Worm (Caenorhabditis elegans): ENCODE results near the gene K02E11.4.
"Not testable (repeated sequence)": the region's sequence is repeated elsewhere in the genome, so short reads cannot be mapped to it uniquely, and the experiment has no call there.

The K02E11.4 gene

DNA sequence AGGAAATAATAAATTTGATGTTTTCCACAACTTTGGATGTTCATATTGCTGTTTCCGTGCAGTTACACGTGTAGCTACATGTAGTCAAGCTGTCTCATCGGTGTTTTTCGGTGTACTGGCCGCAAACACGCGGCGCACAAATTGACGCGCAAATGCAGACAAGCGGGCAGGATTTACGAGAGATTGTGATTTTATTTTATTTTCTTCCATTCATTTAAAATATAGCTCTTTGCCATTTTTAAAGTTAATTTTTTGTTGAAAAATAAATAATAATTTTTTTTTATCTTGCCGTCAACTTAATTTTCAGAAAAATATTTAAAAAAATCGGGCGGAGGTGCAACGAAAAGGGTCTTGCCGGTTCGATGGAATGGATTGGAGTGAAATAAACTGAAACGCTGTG lies 26.3 kb upstream of the K02E11.4 start, which contains the start of gene F40G12.7:
TSS of gene F40G12.7 (plus strand) at position 301 of the 400 bp plus-strand sequence.
- not testable (repeated sequence) for TF ChIP-seq pag-3 (tag; optimal IDR thresholded peaks at IDR 0.05; ENCODE audit: borderline replicate concordance); nhr-232 (tag; optimal IDR thresholded peaks at IDR 0.05); dmd-4 (tag; optimal IDR thresholded peaks at IDR 0.05; ENCODE audit: borderline replicate concordance)

DNA sequence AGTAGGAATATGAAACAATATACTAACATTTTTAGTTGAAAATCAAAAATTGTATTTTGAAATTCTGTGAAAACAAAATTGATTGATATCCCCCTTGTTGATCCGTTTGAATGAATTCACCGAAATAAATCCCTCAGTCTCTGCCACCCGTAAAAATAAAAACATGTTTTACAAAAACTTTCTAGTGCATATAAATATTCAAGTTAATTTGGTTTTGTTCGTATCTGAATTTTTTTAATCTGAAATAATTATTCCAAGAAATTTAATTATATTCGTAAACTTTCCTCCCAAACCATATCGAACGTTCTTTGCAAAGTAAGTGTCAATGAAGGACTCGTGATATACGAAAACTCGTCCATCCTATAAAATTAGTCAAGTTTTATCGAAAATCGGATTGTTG lies 25.1 kb upstream of the K02E11.4 start, which contains the start of gene F40G12.6:
TSS of gene F40G12.6 (minus strand) at position 101 of the 400 bp plus-strand sequence.
- TF ChIP-seq ama-1 (optimal IDR thresholded peaks at IDR 0.05) (no peak), sox-4 (tag; optimal IDR thresholded peaks at IDR 0.05) (no peak), rnt-1 (tag; optimal IDR thresholded peaks at IDR 0.05) (no peak), C38D4.7 (GFP tag; optimal IDR thresholded peaks at IDR 0.05) (no peak), fax-1 (tag; optimal IDR thresholded peaks at IDR 0.05) (no peak), T23F11.4 (GFP tag; optimal IDR thresholded peaks at IDR 0.05) (no peak), sox-2 (GFP tag; IDR thresholded peaks at IDR 0.05) (no peak), ceh-24 (tag; optimal IDR thresholded peaks at IDR 0.05) (no peak), K02D7.2 (tag; optimal IDR thresholded peaks at IDR 0.05) (no peak), ceh-14 (tag; optimal IDR thresholded peaks at IDR 0.05) (no peak), odd-2 (tag; optimal IDR thresholded peaks at IDR 0.05) (no peak), ahr-1 (tag; optimal IDR thresholded peaks at IDR 0.05) (no peak), nhr-232 (tag; optimal IDR thresholded peaks at IDR 0.05) (no peak), pag-3 (tag; optimal IDR thresholded peaks at IDR 0.05; ENCODE audit: borderline replicate concordance) (no peak), npax-4 (tag; optimal IDR thresholded peaks at IDR 0.05) (no peak), unc-42 (tag; optimal IDR thresholded peaks at IDR 0.05) (no peak), elt-4 (tag; optimal IDR thresholded peaks at IDR 0.05) (no peak), che-1 (tag; optimal IDR thresholded peaks at IDR 0.05) (no peak)

DNA sequence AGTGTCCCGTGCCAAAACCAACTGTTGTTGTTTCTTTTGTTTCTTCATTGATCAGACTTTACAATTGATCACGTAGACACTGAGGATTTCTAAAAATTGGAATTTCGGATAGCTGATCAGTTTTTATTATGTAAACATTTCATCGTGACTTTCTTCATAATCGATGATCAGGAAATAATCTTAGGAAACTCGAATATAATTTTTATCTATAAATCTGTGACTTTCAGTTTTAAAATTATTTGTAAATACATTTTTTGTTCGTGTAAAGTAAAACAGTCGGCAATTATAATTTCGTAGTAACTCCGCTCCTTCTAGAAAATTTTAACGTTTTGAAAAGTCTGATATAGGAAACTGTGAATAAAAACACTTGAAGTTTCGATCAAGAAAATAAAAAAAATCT lies 22.8 kb upstream of the K02E11.4 start, which contains the start of gene F40G12.5:
TSS of gene F40G12.5 (minus strand) at position 101 of the 400 bp plus-strand sequence.
- TF ChIP-seq C38D4.7 (GFP tag; optimal IDR thresholded peaks at IDR 0.05) (no peak), sox-2 (GFP tag; IDR thresholded peaks at IDR 0.05) (no peak), hlh-13 (GFP tag; optimal IDR thresholded peaks at IDR 0.05) (no peak), nfya-1 (tag; optimal IDR thresholded peaks at IDR 0.05) (no peak), dve-1 (tag; optimal IDR thresholded peaks at IDR 0.05) (no peak), zip-5 (tag; optimal IDR thresholded peaks at IDR 0.05) (no peak), fkh-6 (tag; optimal IDR thresholded peaks at IDR 0.05) (no peak), rnt-1 (tag; optimal IDR thresholded peaks at IDR 0.05) (no peak), pag-3 (tag; optimal IDR thresholded peaks at IDR 0.05; ENCODE audit: borderline replicate concordance) (no peak), ceh-6 (GFP tag; optimal IDR thresholded peaks at IDR 0.05) (no peak), lin-11 (tag; optimal IDR thresholded peaks at IDR 0.05) (no peak), C08G9.2 (tag; optimal IDR thresholded peaks at IDR 0.05) (no peak), fax-1 (tag; optimal IDR thresholded peaks at IDR 0.05) (no peak), hlh-6 (tag; optimal IDR thresholded peaks at IDR 0.05) (no peak), ceh-24 (tag; optimal IDR thresholded peaks at IDR 0.05) (no peak), tbx-2 (tag; optimal IDR thresholded peaks at IDR 0.05) (no peak), ceh-19 (GFP tag; optimal IDR thresholded peaks at IDR 0.05) (no peak)

DNA sequence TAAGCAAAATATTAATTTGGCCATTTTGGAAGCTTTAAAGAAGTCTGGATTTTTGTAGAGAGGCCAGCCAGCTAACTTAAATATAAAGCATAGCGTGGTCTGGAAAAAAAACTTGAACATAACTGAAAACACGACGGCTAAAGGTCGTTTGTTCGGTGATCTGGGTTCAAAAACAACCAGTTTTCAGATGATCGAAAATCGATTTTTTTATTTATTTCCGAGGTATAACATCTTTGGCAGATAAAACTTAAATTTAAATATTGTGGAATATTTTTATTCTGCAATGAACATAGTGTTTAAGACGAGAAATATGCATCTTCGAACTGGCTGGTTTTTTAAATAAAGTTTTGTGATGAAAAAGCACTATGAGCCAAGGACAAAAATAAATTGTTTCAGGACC lies 20.7 kb upstream of the K02E11.4 start, which contains the start of gene F40G12.4:
TSS of gene F40G12.4 (minus strand) at position 101 of the 400 bp plus-strand sequence.
- no peak for TF ChIP-seq ceh-31 (tag; optimal IDR thresholded peaks at IDR 0.05)
- no peak for TF ChIP-seq mec-3 (tag; optimal IDR thresholded peaks at IDR 0.05; ENCODE audit: borderline replicate concordance)
- no peak for TF ChIP-seq pros-1 (tag; optimal IDR thresholded peaks at IDR 0.05)
- TF ChIP-seq odd-2 (tag; optimal IDR thresholded peaks at IDR 0.05) = no peak
- no peak for TF ChIP-seq pha-2 (tag; optimal IDR thresholded peaks at IDR 0.05)
- TF ChIP-seq unc-86 (tag; optimal IDR thresholded peaks at IDR 0.05) = no peak
- no peak for TF ChIP-seq ceh-19 (GFP tag; optimal IDR thresholded peaks at IDR 0.05)
- no peak for TF ChIP-seq ceh-14 (tag; optimal IDR thresholded peaks at IDR 0.05)
- TF ChIP-seq ttx-3 (tag; optimal IDR thresholded peaks at IDR 0.05) = no peak
- no peak for TF ChIP-seq fkh-6 (tag; optimal IDR thresholded peaks at IDR 0.05)
- no peak for TF ChIP-seq che-1 (tag; optimal IDR thresholded peaks at IDR 0.05)
- TF ChIP-seq pax-1 (tag; optimal IDR thresholded peaks at IDR 0.05) = no peak
- no peak for TF ChIP-seq ceh-45 (GFP tag; IDR thresholded peaks at IDR 0.05)
- TF ChIP-seq rnt-1 (tag; optimal IDR thresholded peaks at IDR 0.05) = no peak
- TF ChIP-seq hlh-8 (tag; optimal IDR thresholded peaks at IDR 0.05) = no peak
- TF ChIP-seq ama-1 (optimal IDR thresholded peaks at IDR 0.05) = no peak
- TF ChIP-seq ztf-16 (tag; optimal IDR thresholded peaks at IDR 0.05) = no peak
- TF ChIP-seq hlh-6 (tag; optimal IDR thresholded peaks at IDR 0.05) = no peak
- no peak for TF ChIP-seq syd-9 (tag; optimal IDR thresholded peaks at IDR 0.05)
